Worm (Caenorhabditis elegans): ENCODE data around the gene T02H6.5.

ce11 chrII:643733-644132 is 41.2 kb upstream of the T02H6.5 start:
- TF ChIP-seq skn-1 (tag; optimal IDR thresholded peaks at IDR 0.05) (no peak), unc-62 (GFP tag; optimal IDR thresholded peaks at IDR 0.05) (no peak), elt-3 (tag; optimal IDR thresholded peaks at IDR 0.05) (no peak), lin-11 (tag; optimal IDR thresholded peaks at IDR 0.05) (no peak), nhr-12 (tag; optimal IDR thresholded peaks at IDR 0.05) (no peak), lin-39 (tag; optimal IDR thresholded peaks at IDR 0.05) (no peak), nhr-11 (tag; optimal IDR thresholded peaks at IDR 0.05) (no peak), R02D3.7 (tag; optimal IDR thresholded peaks at IDR 0.05) (no peak), peb-1 (tag; optimal IDR thresholded peaks at IDR 0.05) (no peak), ceh-82 (tag; optimal IDR thresholded peaks at IDR 0.05) (no peak), blmp-1 (tag; optimal IDR thresholded peaks at IDR 0.05; ENCODE audit: insufficient read depth) (no peak), mab-5 (tag; optimal IDR thresholded peaks at IDR 0.05) (no peak), ama-1 (optimal IDR thresholded peaks at IDR 0.05) (no peak), nhr-77 (tag; optimal IDR thresholded peaks at IDR 0.05) (no peak)

Measured in whole organism, L2 larva.